Fruit fly (Drosophila melanogaster) whole organism, embryonic: Measurements from ENCODE around the gene Toll-4.

Source experiments
- Asciz ChIP-seq: fragments of 200-800 bp; sonication (Bioruptor generic); optimal IDR thresholded peaks from 2 replicates; lab custom pipeline; 2017; ENCODE audit warnings: missing biosample characterization, mild to moderate bottlenecking, missing genetic modification characterization, missing genetic modification reagents
- C15 ChIP-seq: fragments of 200-800 bp; sonication (Bioruptor generic); IDR thresholded peaks from 3 replicates; pipeline ENCODE4 v1.3.6; 2022; ENCODE audit warnings: missing biosample characterization, missing genetic modification characterization
- CG14050 ChIP-seq: fragments of 200-800 bp; sonication (Bioruptor generic); IDR thresholded peaks from 3 replicates; pipeline ENCODE4 v1.3.6; 2022; ENCODE audit warnings: missing biosample characterization, missing genetic modification characterization
- CG15514 ChIP-seq: fragments of 200-800 bp; sonication (Bioruptor generic); optimal IDR thresholded peaks from 3 replicates; lab custom pipeline; 2017; ENCODE audit warnings: missing biosample characterization, missing genetic modification characterization, mild to moderate bottlenecking, moderate library complexity, missing genetic modification reagents
- CG1603 ChIP-seq: fragments of 200-800 bp; sonication (Bioruptor generic); optimal IDR thresholded peaks from 2 replicates; lab custom pipeline; 2019; ENCODE audit warnings: missing biosample characterization, mild to moderate bottlenecking, missing genetic modification characterization, moderate library complexity
- CG16779 ChIP-seq: fragments of 200-800 bp; sonication (Bioruptor generic); IDR thresholded peaks from 2 replicates; pipeline ENCODE4 v1.3.6; 2022; ENCODE audit warnings: missing biosample characterization, missing genetic modification characterization
- CG17385 ChIP-seq: fragments of 200-800 bp; sonication (Bioruptor generic); optimal IDR thresholded peaks from 3 replicates; lab custom pipeline; 2018; ENCODE audit warnings: missing biosample characterization, mild to moderate bottlenecking, missing genetic modification characterization
- CG18599 ChIP-seq: fragments of 200-800 bp; sonication (Bioruptor generic); optimal IDR thresholded peaks from 3 replicates; lab custom pipeline; 2017; ENCODE audit warnings: missing biosample characterization, missing genetic modification characterization, mild to moderate bottlenecking, moderate library complexity, missing genetic modification reagents
- CG32767 ChIP-seq: fragments of 200-800 bp; sonication (Bioruptor generic); IDR thresholded peaks from 2 replicates; pipeline ENCODE4 v1.3.6; 2022; ENCODE audit warnings: missing biosample characterization, missing genetic modification characterization
- CG3281 ChIP-seq: fragments of 200-800 bp; sonication (Bioruptor generic); optimal IDR thresholded peaks from 3 replicates; lab custom pipeline; 2017; ENCODE audit warnings: missing biosample characterization, mild to moderate bottlenecking, missing genetic modification characterization
- CG34376 ChIP-seq: fragments of 200-800 bp; sonication (Bioruptor generic); optimal IDR thresholded peaks from 2 replicates; lab custom pipeline; 2018; ENCODE audit warnings: missing biosample characterization, mild to moderate bottlenecking, missing genetic modification characterization
- CG43689 ChIP-seq: fragments of 200-800 bp; sonication (Bioruptor generic); IDR thresholded peaks from 2 replicates; pipeline ENCODE4 v1.3.6; 2022; ENCODE audit warnings: missing biosample characterization, missing genetic modification characterization
- CG6254 ChIP-seq: fragments of 200-800 bp; sonication (Bioruptor generic); optimal IDR thresholded peaks from 3 replicates; lab custom pipeline; 2017; ENCODE audit warnings: mild to moderate bottlenecking, missing biosample characterization, missing genetic modification reagents, missing genetic modification characterization
- CG6683 ChIP-seq: fragments of 200-800 bp; sonication (Bioruptor generic); optimal IDR thresholded peaks from 2 replicates; lab custom pipeline; 2017; ENCODE audit warnings: missing biosample characterization, mild to moderate bottlenecking, missing genetic modification characterization, missing genetic modification reagents
- CG7357 ChIP-seq: fragments of 200-800 bp; sonication (Bioruptor generic); IDR thresholded peaks from 3 replicates; pipeline ENCODE4 v1.3.6; 2022; ENCODE audit warnings: missing biosample characterization, missing genetic modification characterization
- CG7839 ChIP-seq: fragments of 200-800 bp; sonication (Bioruptor generic); optimal IDR thresholded peaks from 3 replicates; lab custom pipeline; 2018; ENCODE audit warnings: missing biosample characterization, mild to moderate bottlenecking, missing genetic modification characterization, moderate library complexity
- CkIIα-i1 ChIP-seq: fragments of 200-800 bp; sonication (Bioruptor generic); IDR thresholded peaks from 2 replicates; pipeline ENCODE4 v1.3.6; 2022; ENCODE audit warnings: missing biosample characterization, missing genetic modification characterization
- Dll ChIP-seq: fragments of 200-800 bp; sonication (Bioruptor generic); IDR thresholded peaks from 4 replicates; pipeline ENCODE4 v1.3.6; 2022; ENCODE audit warnings: missing biosample characterization, missing genetic modification characterization; ENCODE audit not compliant: partially characterized antibody
- Dp ChIP-seq: fragments of 200-800 bp; sonication (Bioruptor generic); optimal IDR thresholded peaks from 2 replicates; lab custom pipeline; 2018; ENCODE audit warnings: missing biosample characterization, mild to moderate bottlenecking, missing genetic modification characterization, moderate library complexity
- E2f2 ChIP-seq: fragments of 200-800 bp; sonication (Bioruptor generic); IDR thresholded peaks from 2 replicates; pipeline ENCODE4 v1.3.6; 2022; ENCODE audit warnings: missing biosample characterization, missing genetic modification characterization
- Hmr ChIP-seq: fragments of 200-800 bp; sonication (Bioruptor generic); optimal IDR thresholded peaks from 3 replicates; lab custom pipeline; 2017; ENCODE audit warnings: mild to moderate bottlenecking, missing biosample characterization, missing genetic modification reagents, missing genetic modification characterization
- Hr39 ChIP-seq: fragments of >200 bp; optimal IDR thresholded peaks from 2 replicates; lab custom pipeline; 2017
- Meics ChIP-seq: fragments of 200-800 bp; sonication (Bioruptor generic); optimal IDR thresholded peaks from 2 replicates; lab custom pipeline; 2017; ENCODE audit warnings: missing biosample characterization, mild to moderate bottlenecking, missing genetic modification characterization
- NK7.1 ChIP-seq: fragments of 200-800 bp; sonication (Bioruptor generic); optimal IDR thresholded peaks from 3 replicates; lab custom pipeline; 2016; ENCODE audit warnings: missing biosample characterization, missing genetic modification characterization
- Optix ChIP-seq: fragments of 200-800 bp; sonication (Bioruptor generic); IDR thresholded peaks from 3 replicates; pipeline ENCODE4 v1.3.6; 2022; ENCODE audit warnings: missing biosample characterization, missing genetic modification characterization
- Six4 ChIP-seq: fragments of 200-800 bp; sonication (Bioruptor generic); optimal IDR thresholded peaks from 2 replicates; lab custom pipeline; 2016; ENCODE audit warnings: missing biosample characterization, missing genetic modification characterization
- Sry-δ ChIP-seq: fragments of 200-800 bp; sonication (Bioruptor generic); optimal IDR thresholded peaks from 2 replicates; lab custom pipeline; 2016; ENCODE audit warnings: missing biosample characterization, missing genetic modification characterization
- ato ChIP-seq: fragments of 200-800 bp; sonication (Bioruptor generic); IDR thresholded peaks from 2 replicates; pipeline ENCODE4 v1.3.6; 2022; ENCODE audit warnings: missing biosample characterization, missing genetic modification characterization; ENCODE audit not compliant: partially characterized antibody
- grau ChIP-seq: fragments of 200-800 bp; optimal IDR thresholded peaks from 3 replicates; lab custom pipeline; 2019; ENCODE audit warnings: missing biosample characterization, mild to moderate bottlenecking, missing genetic modification characterization, moderate library complexity
- odd ChIP-seq: fragments of 200-800 bp; sonication (Bioruptor generic); optimal IDR thresholded peaks from 2 replicates; lab custom pipeline; 2017; ENCODE audit warnings: missing biosample characterization, mild to moderate bottlenecking, missing genetic modification characterization
- sima ChIP-seq: fragments of 200-800 bp; sonication (Bioruptor generic); optimal IDR thresholded peaks from 2 replicates; lab custom pipeline; 2016; ENCODE audit warnings: missing biosample characterization, missing genetic modification characterization
- tup ChIP-seq: fragments of 200-800 bp; sonication (Bioruptor generic); optimal IDR thresholded peaks from 2 replicates; lab custom pipeline; 2016; ENCODE audit warnings: missing biosample characterization, mild to moderate bottlenecking, missing genetic modification characterization, moderate library complexity
- wek ChIP-seq: fragments of 200-800 bp; sonication (Bioruptor generic); optimal IDR thresholded peaks from 3 replicates; lab custom pipeline; 2018; ENCODE audit warnings: missing biosample characterization, mild to moderate bottlenecking, missing genetic modification characterization, moderate library complexity
- zen2 ChIP-seq: fragments of 200-800 bp; sonication (Bioruptor generic); IDR thresholded peaks from 3 replicates; pipeline ENCODE4 v1.3.6; 2022; ENCODE audit warnings: missing biosample characterization, missing genetic modification characterization; ENCODE audit not compliant: partially characterized antibody

Toll-4 gene

dm6 chr2L:9089543-9090088 lies 5.7 kb downstream of the Toll-4 start (continued):
- TF ChIP-seq CG43689 (GFP tag; lab: Robert Waterston, UW) (no peak), CG6254 (GFP tag; lab: Kevin White, UChicago) (no peak), CG17385 (GFP tag; lab: Kevin White, UChicago) (no peak), sima (GFP tag; lab: Kevin White, UChicago) (no peak), CG3281 (GFP tag; lab: Kevin White, UChicago) (no peak), E2f2 (peak; percentile 90), CG34376 (GFP tag; lab: Kevin White, UChicago) (no peak), Dp (GFP tag; lab: Kevin White, UChicago) (peak; percentile 82), grau (no peak), CG7357 (no peak), NK7.1 (GFP tag; lab: Kevin White, UChicago) (no peak), Asciz (GFP tag; lab: Kevin White, UChicago) (no peak), Optix (GFP tag; lab: Robert Waterston, UW) (no peak), Meics (GFP tag; lab: Kevin White, UChicago) (peak; percentile 14), CG6683 (GFP tag; lab: Kevin White, UChicago) (no peak), tup (GFP tag; lab: Kevin White, UChicago) (no peak), wek (no peak), CG15514 (GFP tag; lab: Kevin White, UChicago) (peak; percentile 99), Hmr (GFP tag; lab: Kevin White, UChicago) (no peak), zen2 (GFP tag; lab: Robert Waterston, UW) (no peak)

dm6 chr2L:9097263-9097662 lies 13.4 kb downstream of the Toll-4 start, which contains the start of gene CG31609:
TSS of gene CG31609 (plus strand) at chr2L:9097563.
- TF ChIP-seq CG18599 (GFP tag; lab: Kevin White, UChicago), result no peak
- no peak for TF ChIP-seq odd (GFP tag; lab: Kevin White, UChicago)

dm6 chr2L:9111514-9111913 lies 27.6 kb downstream of the Toll-4 start, which contains the start of gene Or30a:
TSS of gene Or30a (plus strand) at chr2L:9111814.
- TF ChIP-seq Sry-δ (GFP tag; lab: Kevin White, UChicago), result no peak
- TF ChIP-seq Hr39 (lab: Kevin White, UChicago), result no peak
- no peak for TF ChIP-seq ato
- no peak for TF ChIP-seq CG14050 (GFP tag; lab: Robert Waterston, UW)
- TF ChIP-seq CG1603 (tag; lab: Kevin White, UChicago), result no peak
- no peak for TF ChIP-seq Dp (GFP tag; lab: Kevin White, UChicago)
- TF ChIP-seq CG32767 (GFP tag; lab: Robert Waterston, UW), result no peak
- TF ChIP-seq Dll (GFP tag; lab: Robert Waterston, UW), result no peak
- TF ChIP-seq CG7839, result no peak
- no peak for TF ChIP-seq Six4 (GFP tag; lab: Kevin White, UChicago)
- TF ChIP-seq CG16779 (GFP tag; lab: Robert Waterston, UW), result no peak
- TF ChIP-seq CkIIα-i1 (GFP tag; lab: Robert Waterston, UW), result no peak
- no peak for TF ChIP-seq C15 (GFP tag; lab: Robert Waterston, UW)
